Fruit fly (Drosophila melanogaster): ENCODE measurements around the gene Rsph9.

Rsph9 gene

dm6 chr2L:17433030-17433912 is 20.8 kb upstream of the Rsph9 start, which contains the start of the genes Dif and CG5043:
Dif (minus strand) TSS chr2L:17433161.
CG5043 (plus strand) TSS chr2L:17433862.
- TF ChIP-seq pan (optimal IDR thresholded peaks at IDR 0.05) = no peak
- no peak for TF ChIP-seq Dll (optimal IDR thresholded peaks at IDR 0.05)
- no peak for TF ChIP-seq CG8478 (optimal IDR thresholded peaks at IDR 0.05)
- no peak for TF ChIP-seq psq (optimal IDR thresholded peaks at IDR 0.05)
- no peak for TF ChIP-seq usp (GFP tag; optimal IDR thresholded peaks at IDR 0.05)
- TF ChIP-seq EcR (GFP tag; optimal IDR thresholded peaks at IDR 0.05) = no peak

DNA sequence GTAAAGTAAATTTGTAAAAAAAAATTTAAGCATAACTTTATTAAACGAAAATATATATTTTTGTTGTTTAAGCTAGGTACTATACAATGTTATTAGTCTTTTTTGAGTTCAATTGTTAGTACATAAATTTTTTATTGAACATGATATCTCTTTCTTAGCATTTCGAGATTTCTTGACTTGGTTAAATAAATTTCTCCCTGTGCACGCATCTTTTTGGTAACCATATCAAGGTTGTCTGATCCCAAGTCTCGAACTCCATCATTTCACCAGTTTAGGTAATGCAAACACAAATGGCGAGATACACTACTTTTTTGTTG is 18.9 kb upstream of the Rsph9 start:
- TF ChIP-seq CG8478 (optimal IDR thresholded peaks at IDR 0.05) (no peak), Dll (optimal IDR thresholded peaks at IDR 0.05) (no peak), usp (GFP tag; optimal IDR thresholded peaks at IDR 0.05) (no peak), EcR (GFP tag; optimal IDR thresholded peaks at IDR 0.05) (no peak), psq (optimal IDR thresholded peaks at IDR 0.05) (no peak), pan (optimal IDR thresholded peaks at IDR 0.05) (no peak)

dm6 chr2L:17430602-17431358 is 18.3 kb upstream of the Rsph9 start:
- TF ChIP-seq Dll (optimal IDR thresholded peaks at IDR 0.05) = no peak
- no peak for TF ChIP-seq pan (optimal IDR thresholded peaks at IDR 0.05)

DNA sequence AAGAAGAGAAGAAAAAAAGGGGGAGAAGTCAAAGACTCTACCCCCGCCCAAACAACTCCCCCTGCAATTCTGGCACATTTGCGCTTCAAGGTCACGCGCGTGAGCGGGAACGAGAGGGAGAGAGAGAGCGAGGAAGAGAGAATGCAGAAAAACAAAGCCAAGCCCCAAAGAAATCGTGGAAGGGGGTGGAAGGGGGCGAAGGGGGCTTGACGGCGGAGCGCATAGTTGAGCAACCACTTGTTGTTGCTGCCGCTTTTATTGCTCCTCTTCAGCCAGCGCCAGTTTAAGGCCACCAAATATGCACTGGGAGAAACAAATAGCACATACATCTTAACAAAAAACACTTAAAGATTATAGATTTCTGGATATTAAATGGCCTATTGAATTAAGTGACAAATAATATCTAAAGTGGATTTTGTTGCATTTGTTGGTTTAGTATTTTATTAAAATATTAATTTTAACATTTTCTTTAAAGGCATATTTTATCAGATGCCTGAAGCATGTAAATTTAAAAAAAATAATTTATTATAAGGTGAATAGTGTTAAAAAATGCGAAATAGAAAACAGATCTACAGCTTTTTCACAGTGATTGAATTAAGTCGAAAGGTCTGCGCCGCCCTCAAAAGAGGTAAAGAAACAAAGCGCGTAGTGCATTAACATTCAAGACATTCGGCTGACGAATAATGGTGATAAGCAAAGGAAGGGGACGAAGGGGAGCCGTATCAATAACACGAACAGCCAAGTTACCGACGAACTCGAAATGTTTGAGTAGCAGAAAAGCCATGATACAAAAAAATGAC is 17.6 kb upstream of the Rsph9 start:
- TF ChIP-seq EcR (GFP tag; optimal IDR thresholded peaks at IDR 0.05) (peak; percentile 60 to 70), pan (optimal IDR thresholded peaks at IDR 0.05) (no peak)

DNA sequence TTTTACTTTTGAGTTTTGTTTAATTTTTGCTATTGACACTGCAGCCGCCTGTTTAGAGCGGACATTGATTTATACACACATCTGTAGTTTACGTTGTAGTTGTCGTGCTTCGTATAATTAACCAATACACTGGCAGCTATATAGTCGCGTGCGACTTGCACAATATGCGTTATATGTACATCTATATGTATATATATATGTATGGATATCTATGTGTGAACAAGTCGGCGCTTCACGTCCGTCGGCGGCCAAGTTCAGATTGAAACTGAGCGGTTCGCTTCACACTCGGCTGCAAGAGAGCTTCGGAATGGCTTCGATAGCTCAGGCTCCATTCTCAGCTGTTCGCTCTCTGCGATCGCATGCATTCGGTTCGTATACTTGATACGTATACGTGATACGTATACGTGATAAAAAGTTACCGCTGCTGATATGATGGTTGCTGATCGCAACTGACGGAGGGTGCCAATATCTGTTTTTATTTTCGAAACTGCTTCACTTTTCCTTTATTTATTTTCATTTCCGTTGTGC is 15.6 kb upstream of the Rsph9 start:
- TF ChIP-seq pan (optimal IDR thresholded peaks at IDR 0.05) (no peak), psq (optimal IDR thresholded peaks at IDR 0.05) (no peak), Dll (optimal IDR thresholded peaks at IDR 0.05) (no peak), EcR (GFP tag; optimal IDR thresholded peaks at IDR 0.05) (no peak), usp (GFP tag; optimal IDR thresholded peaks at IDR 0.05) (no peak), CG8478 (optimal IDR thresholded peaks at IDR 0.05) (no peak)

DNA sequence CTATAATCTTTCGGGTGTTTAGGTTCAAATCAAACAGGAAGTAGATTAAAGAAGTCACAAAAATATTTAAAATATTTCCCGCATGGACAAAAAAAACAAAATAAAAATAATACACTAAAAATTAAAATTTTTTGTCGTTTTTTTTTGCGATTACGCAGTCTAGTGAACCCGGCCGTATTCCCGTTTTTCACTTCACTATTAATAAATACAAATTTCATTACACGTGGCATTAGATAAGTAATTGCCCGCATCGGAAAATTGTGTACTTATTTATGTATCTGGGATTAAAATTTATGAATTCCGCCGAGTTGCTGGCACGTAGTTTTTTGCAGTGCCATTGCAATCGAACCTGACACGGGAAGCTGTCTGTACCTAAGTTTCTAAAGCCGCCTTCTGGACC is 14.8 kb upstream of the Rsph9 start:
- TF ChIP-seq EcR (GFP tag; optimal IDR thresholded peaks at IDR 0.05) (no peak), CG8478 (optimal IDR thresholded peaks at IDR 0.05) (no peak), Dll (optimal IDR thresholded peaks at IDR 0.05) (no peak), pan (optimal IDR thresholded peaks at IDR 0.05) (no peak), usp (GFP tag; optimal IDR thresholded peaks at IDR 0.05) (no peak), psq (optimal IDR thresholded peaks at IDR 0.05) (no peak)

dm6 chr2L:17425412-17425811 is 13.0 kb upstream of the Rsph9 start:
- no peak for TF ChIP-seq psq (optimal IDR thresholded peaks at IDR 0.05)
- no peak for TF ChIP-seq pan (optimal IDR thresholded peaks at IDR 0.05)
- no peak for TF ChIP-seq EcR (GFP tag; optimal IDR thresholded peaks at IDR 0.05)
- TF ChIP-seq usp (GFP tag; optimal IDR thresholded peaks at IDR 0.05) = no peak

- TF ChIP-seq CG8478 (optimal IDR thresholded peaks at IDR 0.05) (no peak), usp (GFP tag; optimal IDR thresholded peaks at IDR 0.05) (no peak), Dll (optimal IDR thresholded peaks at IDR 0.05) (no peak), pan (optimal IDR thresholded peaks at IDR 0.05) (no peak), EcR (GFP tag; optimal IDR thresholded peaks at IDR 0.05) (no peak), psq (optimal IDR thresholded peaks at IDR 0.05) (no peak)
Observed at dm6 chr2L:17425005-17425404, 12.6 kb upstream of the Rsph9 start.

dm6 chr2L:17422089-17422488 is 9.7 kb upstream of the Rsph9 start:
- no peak for TF ChIP-seq CG8478 (optimal IDR thresholded peaks at IDR 0.05)
- no peak for TF ChIP-seq Dll (optimal IDR thresholded peaks at IDR 0.05)

DNA sequence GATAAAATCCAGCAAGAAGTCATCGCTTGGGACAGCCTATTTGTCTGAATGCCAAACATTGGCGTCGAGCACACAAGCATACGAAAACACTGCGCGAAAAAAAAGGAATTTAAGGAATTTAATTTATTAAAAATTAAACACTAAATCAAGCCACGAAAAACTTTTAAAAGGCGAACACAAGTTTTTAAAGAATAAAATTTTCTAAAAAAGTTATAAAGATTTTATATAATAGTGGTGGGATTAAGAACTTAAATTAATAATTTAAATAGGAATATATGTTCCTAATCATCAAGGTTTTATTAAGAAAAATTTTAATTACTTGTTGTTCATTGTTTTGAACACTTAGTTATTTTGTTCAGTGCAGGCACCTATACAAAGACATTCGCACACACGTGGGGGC is 8.9 kb upstream of the Rsph9 start:
- TF ChIP-seq pan (optimal IDR thresholded peaks at IDR 0.05) (no peak), psq (optimal IDR thresholded peaks at IDR 0.05) (no peak), CG8478 (optimal IDR thresholded peaks at IDR 0.05) (no peak), Dll (optimal IDR thresholded peaks at IDR 0.05) (no peak), usp (GFP tag; optimal IDR thresholded peaks at IDR 0.05) (no peak), EcR (GFP tag; optimal IDR thresholded peaks at IDR 0.05) (no peak)

DNA sequence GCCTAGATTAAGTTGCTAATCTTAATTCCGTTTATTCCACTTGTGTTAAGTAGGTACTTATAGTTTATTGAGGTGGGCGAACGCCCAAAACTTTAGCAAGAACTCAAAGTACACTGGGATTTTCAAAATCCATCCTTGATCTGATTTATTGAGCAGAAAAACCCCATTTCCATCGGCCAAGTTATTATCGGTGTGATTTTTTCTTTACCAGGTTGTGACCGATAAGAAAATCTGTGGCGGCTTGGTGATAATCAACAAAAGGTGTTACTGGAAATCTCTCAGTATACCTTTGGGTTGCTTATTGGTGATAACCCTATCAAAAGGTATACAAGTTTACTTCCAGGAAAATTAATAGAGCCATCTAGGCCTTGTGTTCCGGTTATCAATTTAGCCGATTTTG is 8.0 kb upstream of the Rsph9 start:
- TF ChIP-seq Dll (optimal IDR thresholded peaks at IDR 0.05) = no peak
- TF ChIP-seq CG8478 (optimal IDR thresholded peaks at IDR 0.05) = no peak
- TF ChIP-seq usp (GFP tag; optimal IDR thresholded peaks at IDR 0.05) = no peak
- TF ChIP-seq psq (optimal IDR thresholded peaks at IDR 0.05) = no peak
- TF ChIP-seq pan (optimal IDR thresholded peaks at IDR 0.05) = no peak

dm6 chr2L:17410358-17410757 is 2.1 kb downstream of the Rsph9 start, which contains the start of the genes Polr2J and CG15141:
Polr2J (minus strand) TSS chr2L:17410406.
CG15141 (plus strand) TSS chr2L:17410641.
- TF ChIP-seq Dll (optimal IDR thresholded peaks at IDR 0.05) (no peak), CG8478 (optimal IDR thresholded peaks at IDR 0.05) (no peak), EcR (GFP tag; optimal IDR thresholded peaks at IDR 0.05) (no peak), pan (optimal IDR thresholded peaks at IDR 0.05) (no peak), psq (optimal IDR thresholded peaks at IDR 0.05) (no peak), usp (GFP tag; optimal IDR thresholded peaks at IDR 0.05) (no peak)
